Worm (Caenorhabditis elegans) whole organism, L1 larva: Measurements from ENCODE around the gene hlh-25.
A peak's percentile ranks its signal among the peaks of the same experiment; 100 is the strongest.

ENCODE experiments used
- aha-1 ChIP-seq: fragments of 150-350 bp; optimal IDR thresholded peaks from 2 replicates; lab custom pipeline; 2014; ENCODE audit warnings: missing biosample characterization, missing genetic modification characterization
- aly-2 ChIP-seq: fragments of 150-350 bp; optimal IDR thresholded peaks from 2 replicates; lab custom pipeline; 2014; ENCODE audit warnings: missing biosample characterization, missing genetic modification characterization
- ceh-8 ChIP-seq: fragments of 200-800 bp; sonication (Bioruptor generic); optimal IDR thresholded peaks from 2 replicates; lab custom pipeline; 2018; ENCODE audit warnings: mild to moderate bottlenecking, missing genetic modification characterization, moderate library complexity, missing compliant biosample characterization
- ceh-88 ChIP-seq: fragments of 200-800 bp; sonication (Bioruptor generic); IDR thresholded peaks from 2 replicates; pipeline ENCODE4 v1.3.6; 2022; ENCODE audit warnings: missing genetic modification characterization, missing compliant biosample characterization
- ceh-90 ChIP-seq: sonication (generic microtip); optimal IDR thresholded peaks from 2 replicates; lab custom pipeline; 2016; ENCODE audit warnings: missing genetic modification characterization, missing compliant biosample characterization
- ces-1 ChIP-seq: fragments of 150-350 bp; optimal IDR thresholded peaks from 2 replicates; lab custom pipeline; 2014; ENCODE audit warnings: missing biosample characterization, missing genetic modification reagents, missing genetic modification characterization
- dsc-1 ChIP-seq: sonication (generic microtip); optimal IDR thresholded peaks from 2 replicates; lab custom pipeline; 2016; ENCODE audit warnings: mild to moderate bottlenecking, missing genetic modification characterization, missing compliant biosample characterization
- efl-1 ChIP-seq, 4 experiments: fragments of 150-350 bp; optimal IDR thresholded peaks in 3 of 4; peaks in 1 of 4; 1 replicate in 1 of 4; 2 replicates in 3 of 4; lab custom pipeline; 2014; ENCODE audit warnings: missing biosample characterization in 2 of 4, missing genetic modification characterization in 2 of 4, missing genetic modification reagents in 2 of 4
- egl-27 ChIP-seq, 2 experiments: fragments of 150-350 bp in 1 of 2; sonication (generic microtip); optimal IDR thresholded peaks; 3 replicates each; lab custom pipeline; 2017 to 2018; ENCODE audit warnings: missing biosample characterization in 2 of 2, missing genetic modification characterization in 2 of 2, missing genetic modification reagents in 2 of 2
- elt-2 ChIP-seq: sonication (generic microtip); optimal IDR thresholded peaks from 2 replicates; lab custom pipeline; 2016; ENCODE audit warnings: missing genetic modification characterization, mild to moderate bottlenecking, inconsistent platforms, missing compliant biosample characterization, missing genetic modification reagents
- irx-1 ChIP-seq: sonication (generic microtip); optimal IDR thresholded peaks from 2 replicates; lab custom pipeline; 2016; ENCODE audit warnings: missing genetic modification characterization, missing compliant biosample characterization
- lin-13 ChIP-seq: fragments of 150-350 bp; optimal IDR thresholded peaks from 2 replicates; lab custom pipeline; 2014; ENCODE audit warnings: missing biosample characterization, missing genetic modification reagents, missing genetic modification characterization
- lin-14 ChIP-seq: fragments of 200-800 bp; sonication (Bioruptor generic); optimal IDR thresholded peaks from 2 replicates; lab custom pipeline; 2018; ENCODE audit warnings: mild to moderate bottlenecking, missing genetic modification characterization, moderate library complexity, missing compliant biosample characterization
- lin-15B ChIP-seq: fragments of 150-350 bp; sonication (generic microtip); optimal IDR thresholded peaks from 3 replicates; lab custom pipeline; 2014; ENCODE audit warnings: missing biosample characterization, missing genetic modification characterization
- mef-2 ChIP-seq: fragments of 150-350 bp; optimal IDR thresholded peaks from 2 replicates; lab custom pipeline; 2014; ENCODE audit warnings: missing biosample characterization, missing genetic modification characterization
- nhr-19 ChIP-seq: fragments of 200-800 bp; sonication (Bioruptor generic); conservative IDR thresholded peaks from 2 replicates; pipeline ENCODE4 v1.3.6; 2022; ENCODE audit warnings: missing genetic modification characterization, missing compliant biosample characterization
- nhr-20 ChIP-seq: sonication (generic microtip); optimal IDR thresholded peaks from 2 replicates; lab custom pipeline; 2016; ENCODE audit warnings: mild to moderate bottlenecking, missing genetic modification characterization, missing compliant biosample characterization
- nhr-237 ChIP-seq: fragments of 150-350 bp; optimal IDR thresholded peaks from 2 replicates; lab custom pipeline; 2014; ENCODE audit warnings: missing biosample characterization, missing genetic modification characterization
- nhr-47 ChIP-seq: sonication (generic microtip); optimal IDR thresholded peaks from 2 replicates; lab custom pipeline; 2016; ENCODE audit warnings: mild to moderate bottlenecking, missing genetic modification characterization, moderate library complexity, missing compliant biosample characterization
- nhr-71 ChIP-seq: sonication (generic microtip); optimal IDR thresholded peaks from 2 replicates; lab custom pipeline; 2016; ENCODE audit warnings: mild to moderate bottlenecking, missing genetic modification characterization, moderate library complexity, missing compliant biosample characterization
- nhr-76 ChIP-seq: sonication (generic microtip); optimal IDR thresholded peaks from 2 replicates; lab custom pipeline; 2017; ENCODE audit warnings: missing biosample characterization, missing genetic modification characterization
- nhr-77 ChIP-seq: fragments of 150-350 bp; optimal IDR thresholded peaks from 2 replicates; lab custom pipeline; 2014; ENCODE audit warnings: missing biosample characterization, missing genetic modification characterization
- nhr-84 ChIP-seq: sonication (generic microtip); optimal IDR thresholded peaks from 2 replicates; lab custom pipeline; 2017; ENCODE audit warnings: missing biosample characterization, missing genetic modification characterization
- nhr-85 ChIP-seq: sonication (generic microtip); peaks from one replicate; lab custom pipeline; 2016; ENCODE audit warnings: missing genetic modification characterization, inconsistent platforms, missing compliant biosample characterization
- nhr-90 ChIP-seq: sonication (generic microtip); optimal IDR thresholded peaks from 2 replicates; lab custom pipeline; 2016; ENCODE audit warnings: mild to moderate bottlenecking, missing genetic modification characterization, missing compliant biosample characterization; ENCODE audit not compliant: poor library complexity
- pax-3 ChIP-seq: fragments of 200-800 bp; sonication (Bioruptor generic); optimal IDR thresholded peaks from 2 replicates; lab custom pipeline; 2018; ENCODE audit warnings: mild to moderate bottlenecking, missing genetic modification characterization, moderate library complexity, missing compliant biosample characterization
- rnt-1 ChIP-seq: sonication (generic microtip); optimal IDR thresholded peaks from 2 replicates; lab custom pipeline; 2016; ENCODE audit warnings: mild to moderate bottlenecking, missing genetic modification characterization, moderate library complexity, missing compliant biosample characterization
- sox-4 ChIP-seq: sonication (generic microtip); optimal IDR thresholded peaks from 2 replicates; lab custom pipeline; 2016; ENCODE audit warnings: missing genetic modification characterization, missing compliant biosample characterization
- sptf-1 ChIP-seq: fragments of 150-350 bp; optimal IDR thresholded peaks from 2 replicates; lab custom pipeline; 2014; ENCODE audit warnings: missing biosample characterization, missing genetic modification characterization
- tbx-2 ChIP-seq: sonication (generic microtip); optimal IDR thresholded peaks from 2 replicates; lab custom pipeline; 2016; ENCODE audit warnings: missing genetic modification characterization, missing compliant biosample characterization
- tlp-1 ChIP-seq: fragments of 150-350 bp; optimal IDR thresholded peaks from 2 replicates; lab custom pipeline; 2014; ENCODE audit warnings: missing biosample characterization, missing genetic modification characterization
- unc-62 ChIP-seq: fragments of 150-350 bp; optimal IDR thresholded peaks from 2 replicates; lab custom pipeline; 2014; ENCODE audit warnings: missing biosample characterization, missing genetic modification reagents, missing genetic modification characterization
- vab-15 ChIP-seq: sonication (generic microtip); optimal IDR thresholded peaks from 2 replicates; lab custom pipeline; 2017; ENCODE audit warnings: missing genotype, mild to moderate bottlenecking, missing genetic modification characterization, missing compliant biosample characterization
- xbp-1 ChIP-seq: sonication (generic microtip); optimal IDR thresholded peaks from 2 replicates; lab custom pipeline; 2016; ENCODE audit warnings: missing genetic modification characterization, missing compliant biosample characterization
- zag-1 ChIP-seq: fragments of 150-350 bp; optimal IDR thresholded peaks from 2 replicates; lab custom pipeline; 2014; ENCODE audit warnings: missing biosample characterization, missing genetic modification characterization
- ztf-4 ChIP-seq: fragments of 150-350 bp; optimal IDR thresholded peaks from 2 replicates; lab custom pipeline; 2014; ENCODE audit warnings: missing biosample characterization, missing genetic modification characterization

Gene hlh-25

ce11 chrII:5561392-5561791 lies 26.4 kb downstream of the hlh-25 start, which contains the start of gene C17C3.3:
TSS of gene C17C3.3 (plus strand) at chrII:5561737.
- TF ChIP-seq lin-15B (tag; lab: Kevin White, UChicago) (no peak), aha-1 (tag; lab: Kevin White, UChicago) (no peak), pax-3 (tag; lab: Kevin White, UChicago) (no peak), elt-2 (tag; lab: Kevin White, UChicago) (peak; percentile 92), sox-4 (tag; lab: Kevin White, UChicago) (no peak)

DNA sequence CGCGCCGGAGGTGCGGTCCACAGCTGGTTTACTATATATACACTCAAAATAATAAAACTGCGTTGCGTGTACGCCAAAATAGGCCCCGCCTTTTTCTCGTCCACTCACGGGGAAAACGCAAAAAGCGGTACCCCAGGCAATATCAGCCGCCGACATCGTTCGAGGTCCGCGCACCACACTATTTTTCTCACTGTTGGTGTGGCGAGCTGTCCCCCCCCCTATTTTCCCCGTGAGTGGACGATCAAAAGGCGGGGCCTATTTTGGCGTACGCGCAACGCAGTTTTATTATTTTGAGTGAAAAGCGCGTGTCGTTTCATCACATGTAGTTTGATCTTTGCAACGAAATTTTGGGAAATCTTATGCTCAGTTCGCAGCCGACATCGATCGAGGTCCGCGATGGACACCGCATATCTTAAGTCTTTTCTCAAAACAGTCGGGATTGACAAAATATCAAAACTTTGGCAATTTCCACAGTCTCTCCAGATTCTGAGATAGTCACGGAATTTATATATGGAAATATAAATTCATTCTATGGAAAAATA lies 30.1 kb downstream of the hlh-25 start:
- TF ChIP-seq vab-15 (tag; lab: Kevin White, UChicago) (no peak), ceh-90 (tag; lab: Kevin White, UChicago) (no peak), ces-1 (GFP tag; lab: Kevin White, UChicago) (no peak), efl-1 (optimal IDR thresholded peaks at IDR 0.05; lab: Kevin White, UChicago) (no peak), efl-1 (GFP tag; optimal IDR thresholded peaks at IDR 0.05 in 1 of 2; lab: Kevin White, UChicago) (no peak), lin-13 (no peak), sptf-1 (no peak), tlp-1 (tag; lab: Kevin White, UChicago) (no peak), irx-1 (tag; lab: Kevin White, UChicago) (no peak), nhr-20 (tag; lab: Kevin White, UChicago) (no peak), egl-27 (tag; optimal IDR thresholded peaks at IDR 0.05; lab: Kevin White, UChicago) (no peak), zag-1 (no peak), unc-62 (GFP tag; lab: Kevin White, UChicago) (no peak), nhr-19 (no peak), nhr-47 (tag; lab: Kevin White, UChicago) (no peak), aly-2 (tag; lab: Kevin White, UChicago) (no peak), ztf-4 (tag; lab: Kevin White, UChicago) (no peak), nhr-76 (tag; lab: Kevin White, UChicago) (no peak), nhr-77 (tag; lab: Kevin White, UChicago) (no peak), sox-4 (tag; lab: Kevin White, UChicago) (no peak)

DNA sequence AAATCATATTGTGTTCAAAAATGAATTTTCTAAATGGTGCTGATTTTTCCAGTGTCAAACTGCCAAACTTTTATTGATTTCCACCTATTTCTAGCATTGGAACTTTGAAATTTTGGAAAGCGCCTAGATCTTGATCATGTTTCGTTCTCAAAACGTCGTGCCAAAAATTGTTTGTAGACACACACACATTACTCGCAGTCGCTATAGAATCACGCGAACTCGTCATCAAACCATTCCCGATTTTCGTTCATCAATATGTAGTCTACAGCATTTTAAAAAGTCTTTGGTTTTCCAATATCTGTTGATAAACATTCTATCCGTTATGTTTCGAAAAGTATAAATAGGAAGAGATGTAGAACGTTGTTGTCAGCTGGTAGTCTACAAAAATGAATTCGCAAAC lies 35.2 kb downstream of the hlh-25 start, which contains the start of the genes C17C3.1 and C17C3.15:
Gene C17C3.1 (plus strand): TSS at position 301 of the 400 bp plus-strand sequence.
Gene C17C3.15 (plus strand): TSS at position 383 of the 400 bp plus-strand sequence.
- TF ChIP-seq ztf-4 (tag; lab: Kevin White, UChicago) (no peak), nhr-237 (no peak), nhr-71 (peak; percentile 9), nhr-90 (tag; lab: Kevin White, UChicago) (no peak), lin-13 (no peak), rnt-1 (tag; lab: Kevin White, UChicago) (no peak), ceh-8 (GFP tag; lab: Kevin White, UChicago) (no peak), nhr-76 (tag; lab: Kevin White, UChicago) (no peak), nhr-85 (tag; lab: Kevin White, UChicago) (peak; percentile 78), zag-1 (no peak), tlp-1 (tag; lab: Kevin White, UChicago) (no peak), nhr-84 (tag; lab: Kevin White, UChicago) (no peak), sox-4 (tag; lab: Kevin White, UChicago) (no peak), tbx-2 (no peak), mef-2 (tag; lab: Kevin White, UChicago) (no peak), dsc-1 (tag; lab: Kevin White, UChicago) (no peak), xbp-1 (tag; lab: Kevin White, UChicago) (no peak), ceh-88 (GFP tag; lab: Robert Waterston, UW) (no peak), lin-14 (GFP tag; lab: Kevin White, UChicago) (peak; percentile 11)
- TF ChIP-seq, all 84 proteins: peak for 3
